Fruit fly (Drosophila melanogaster) Kc167 (cell line): ENCODE data around the gene CG3032.

Experiments
- Sin3A ChIP-seq: fragments of >200 bp; optimal IDR thresholded peaks from 2 replicates; lab custom pipeline; 2018; ENCODE audit warnings: missing external identifiers
- h ChIP-seq: fragments of >200 bp; optimal IDR thresholded peaks from 3 replicates; lab custom pipeline; 2018; ENCODE audit warnings: missing external identifiers
- insv ChIP-seq: fragments of >200 bp; optimal IDR thresholded peaks from 3 replicates; lab custom pipeline; 2018; ENCODE audit warnings: missing external identifiers
- ttk ChIP-seq: sonication (Bioruptor generic); optimal IDR thresholded peaks from 2 replicates; lab custom pipeline; 2017; ENCODE audit warnings: missing external identifiers

- TF ChIP-seq Sin3A (no peak), h (no peak), insv (lab: Kevin White, UChicago) (no peak), ttk (lab: Kevin White, UChicago) (no peak)
Measured at dm6 chrX:6991286-6991685, 22.4 kb downstream of the CG3032 start, which contains the start of gene ogre.
